Worm (Caenorhabditis elegans): ENCODE data around the gene ZK697.14.

- TF ChIP-seq med-1 (GFP tag; optimal IDR thresholded peaks at IDR 0.05; ENCODE audit: insufficient read depth): no peak
- TF ChIP-seq tab-1 (GFP tag; IDR thresholded peaks at IDR 0.05): no peak
Observed at ce11 chrV:1741074-1741473, 14.4 kb downstream of the ZK697.14 start, which contains the start of gene srab-25.

Data from whole organism, midembryonic.